Worm (Caenorhabditis elegans): ENCODE data around the gene ugt-18.

DNA sequence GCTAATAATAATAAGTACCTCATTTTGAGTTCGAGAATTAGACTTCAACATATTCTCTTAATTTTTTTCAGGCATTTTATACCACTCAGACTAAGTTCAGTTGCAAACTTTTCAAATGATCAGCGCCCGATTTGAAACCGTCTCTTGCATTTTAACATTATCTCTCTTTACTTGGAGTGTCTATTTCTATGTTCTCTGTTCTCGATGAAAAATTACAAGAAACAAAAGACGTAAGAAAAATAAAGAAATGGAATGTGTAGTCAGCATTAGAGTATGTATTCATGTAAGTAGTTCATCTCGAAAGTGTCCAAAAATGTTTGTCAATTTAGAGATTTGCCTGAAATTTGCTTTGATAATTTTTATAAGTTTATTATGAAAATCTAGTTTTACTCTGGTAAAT is 19.9 kb upstream of the ugt-18 start, which contains the start of gene ugt-3:
- TF ChIP-seq lin-39 (tag; optimal IDR thresholded peaks at IDR 0.05) (no peak), ceh-82 (tag; optimal IDR thresholded peaks at IDR 0.05) (no peak), blmp-1 (tag; optimal IDR thresholded peaks at IDR 0.05) (no peak), mef-2 (tag; optimal IDR thresholded peaks at IDR 0.05) (no peak), ama-1 (optimal IDR thresholded peaks at IDR 0.05) (no peak), irx-1 (tag; optimal IDR thresholded peaks at IDR 0.05) (no peak), nhr-12 (tag; optimal IDR thresholded peaks at IDR 0.05) (no peak), C16A3.4 (tag; optimal IDR thresholded peaks at IDR 0.05) (no peak), unc-86 (tag; optimal IDR thresholded peaks at IDR 0.05) (no peak), unc-62 (GFP tag; optimal IDR thresholded peaks at IDR 0.05) (no peak), lsy-2 (tag; optimal IDR thresholded peaks at IDR 0.05) (no peak), nhr-76 (tag; optimal IDR thresholded peaks at IDR 0.05) (no peak), nhr-77 (tag; optimal IDR thresholded peaks at IDR 0.05) (no peak), lin-14 (GFP tag; optimal IDR thresholded peaks at IDR 0.05) (no peak)

All from whole organism, L1 larva.